Fruit fly (Drosophila melanogaster): ENCODE measurements around the gene Sbp2.

The Sbp2 gene

DNA sequence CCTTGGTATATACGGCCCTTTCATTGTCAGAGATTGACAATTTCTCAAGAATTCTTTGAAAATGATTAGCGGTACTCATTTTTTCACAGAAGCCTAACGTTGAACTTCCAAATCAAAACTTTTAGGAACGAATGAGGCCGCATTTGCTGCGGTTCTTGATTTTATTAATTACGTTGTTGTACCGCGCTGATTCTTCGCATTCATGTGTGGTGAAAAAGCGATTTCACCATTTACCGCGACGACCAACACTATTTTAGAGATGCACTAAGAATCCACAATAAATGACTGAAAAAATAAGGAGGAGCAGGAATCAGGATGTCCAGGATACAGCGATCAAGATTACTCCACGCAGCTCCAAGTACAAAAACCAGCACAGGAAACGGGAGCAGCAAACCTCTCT, at the start of gene Sbp2, which contains the start of gene CG7194:
TSS of gene Sbp2 (plus strand) at position 246 of the 400 bp plus-strand sequence.
TSS of gene CG7194 (minus strand) at position 148 of the 400 bp plus-strand sequence.
- TF ChIP-seq CG10669 (GFP tag; optimal IDR thresholded peaks at IDR 0.05) (no peak), fd59A (GFP tag; optimal IDR thresholded peaks at IDR 0.05) (no peak), eg (GFP tag; IDR thresholded peaks at IDR 0.05) (no peak), CG31627 (GFP tag; optimal IDR thresholded peaks at IDR 0.05) (no peak), svp (GFP tag) (no peak), ss (GFP tag; optimal IDR thresholded peaks at IDR 0.05) (peak in 1 of 2 experiments; percentile 43), spab (GFP tag; optimal IDR thresholded peaks at IDR 0.05) (no peak), Ets21C (GFP tag; optimal IDR thresholded peaks at IDR 0.05) (no peak), CG10631 (GFP tag; optimal IDR thresholded peaks at IDR 0.05) (no peak), CG6808 (GFP tag; optimal IDR thresholded peaks at IDR 0.05) (no peak), CG9139 (GFP tag; optimal IDR thresholded peaks at IDR 0.05) (no peak), fkh (GFP tag; optimal IDR thresholded peaks at IDR 0.05) (no peak), CG34406 (GFP tag; optimal IDR thresholded peaks at IDR 0.05) (no peak), CG6163 (GFP tag; IDR thresholded peaks at IDR 0.05) (no peak), topi (GFP tag; optimal IDR thresholded peaks at IDR 0.05) (peak; percentile 2), pdm3 (GFP tag; optimal IDR thresholded peaks at IDR 0.05) (no peak), achi (GFP tag; optimal IDR thresholded peaks at IDR 0.05) (no peak), Hr38 (GFP tag; optimal IDR thresholded peaks at IDR 0.05) (no peak), Eip78C (GFP tag) (peak; percentile 49), Lpt (GFP tag; optimal IDR thresholded peaks at IDR 0.05) (no peak), net (GFP tag; optimal IDR thresholded peaks at IDR 0.05) (no peak), dsx (GFP tag; optimal IDR thresholded peaks at IDR 0.05; ENCODE audit: poor library complexity, severe bottlenecking) (peak; percentile 45), cyc (GFP tag; optimal IDR thresholded peaks at IDR 0.05) (no peak), CG11902 (GFP tag; optimal IDR thresholded peaks at IDR 0.05) (no peak), Sox14 (GFP tag; optimal IDR thresholded peaks at IDR 0.05) (peak; percentile 75), dac (GFP tag; optimal IDR thresholded peaks at IDR 0.05) (no peak), CG15336 (GFP tag; IDR thresholded peaks at IDR 0.05) (no peak), CG8319 (GFP tag; optimal IDR thresholded peaks at IDR 0.05) (no peak), esn (GFP tag; optimal IDR thresholded peaks at IDR 0.05) (peak; percentile 37), fd85E (GFP tag; optimal IDR thresholded peaks at IDR 0.05) (no peak), CG11294 (GFP tag; IDR thresholded peaks at IDR 0.05) (no peak), Smox (GFP tag; optimal IDR thresholded peaks at IDR 0.05) (no peak), acj6 (GFP tag; optimal IDR thresholded peaks at IDR 0.05) (no peak), OdsH (GFP tag; optimal IDR thresholded peaks at IDR 0.05) (no peak), CG8632 (GFP tag; optimal IDR thresholded peaks at IDR 0.05) (no peak), Eip75B (GFP tag; optimal IDR thresholded peaks at IDR 0.05) (no peak), Sox102F (GFP tag; optimal IDR thresholded peaks at IDR 0.05) (no peak), CG7368 (GFP tag; optimal IDR thresholded peaks at IDR 0.05) (no peak), CG6854 (GFP tag; optimal IDR thresholded peaks at IDR 0.05) (peak; percentile 9), CG11762 (GFP tag; optimal IDR thresholded peaks at IDR 0.05; ENCODE audit: insufficient read depth) (no peak), CG8119 (GFP tag; IDR thresholded peaks at IDR 0.05) (no peak), Ets96B (tag; optimal IDR thresholded peaks at IDR 0.05) (no peak)

DNA sequence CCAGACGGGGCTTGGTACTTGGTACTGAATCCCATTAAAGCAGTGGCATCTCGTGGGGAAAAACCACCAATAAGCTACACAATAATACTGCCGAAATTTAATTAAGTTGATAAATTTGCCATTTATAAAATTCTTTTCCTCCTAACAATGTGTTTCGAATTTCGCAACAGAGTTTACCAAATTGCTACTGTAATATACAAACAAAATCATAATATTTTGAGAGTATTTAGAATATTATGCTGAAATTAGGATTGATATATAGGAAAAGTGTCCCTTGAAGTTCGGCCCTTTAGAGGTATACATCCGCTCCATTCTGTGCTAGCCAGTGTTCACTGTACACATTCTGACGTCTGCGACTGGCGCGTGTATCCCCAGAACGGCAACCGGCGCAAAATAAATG, 19.3 kb upstream of the Sbp2 start:
- peak; percentile 15 for TF ChIP-seq CG6792 (GFP tag; optimal IDR thresholded peaks at IDR 0.05)
- TF ChIP-seq CG11294 (GFP tag; IDR thresholded peaks at IDR 0.05) = no peak; the same call in 1 of the 2 replicates
- TF ChIP-seq CG6276 (GFP tag; optimal IDR thresholded peaks at IDR 0.05) = no peak
- peak; percentile 9 for TF ChIP-seq Ets21C (GFP tag; optimal IDR thresholded peaks at IDR 0.05)
- peak; percentile 45 for TF ChIP-seq CG31627 (GFP tag; optimal IDR thresholded peaks at IDR 0.05)
- TF ChIP-seq CG8119 (GFP tag; IDR thresholded peaks at IDR 0.05) = no peak; the same call in 2 of the 3 replicates
- TF ChIP-seq CG9139 (GFP tag; optimal IDR thresholded peaks at IDR 0.05) = no peak
- peak; percentile 32 for TF ChIP-seq CG10631 (GFP tag; optimal IDR thresholded peaks at IDR 0.05)
- no peak for TF ChIP-seq CG8632 (GFP tag; optimal IDR thresholded peaks at IDR 0.05)
- peak; percentile 14 for TF ChIP-seq Sox102F (GFP tag; optimal IDR thresholded peaks at IDR 0.05)
- peak; percentile 10 for TF ChIP-seq CG34406 (GFP tag; optimal IDR thresholded peaks at IDR 0.05)
- peak; percentile 33 for TF ChIP-seq lz (GFP tag; optimal IDR thresholded peaks at IDR 0.05)
- TF ChIP-seq topi (GFP tag; optimal IDR thresholded peaks at IDR 0.05) = peak; percentile 48
- peak; percentile 39 for TF ChIP-seq spab (GFP tag; optimal IDR thresholded peaks at IDR 0.05)
- TF ChIP-seq fd59A (GFP tag; optimal IDR thresholded peaks at IDR 0.05) = peak; percentile 45
- TF ChIP-seq CG1621 (tag; optimal IDR thresholded peaks at IDR 0.05) = peak; percentile 1
- TF ChIP-seq Met (GFP tag; optimal IDR thresholded peaks at IDR 0.05) = peak; percentile 42
- TF ChIP-seq CG16779 (tag; optimal IDR thresholded peaks at IDR 0.05) = no peak
- TF ChIP-seq net (GFP tag; optimal IDR thresholded peaks at IDR 0.05) = peak; percentile 10
- TF ChIP-seq CG8319 (GFP tag; optimal IDR thresholded peaks at IDR 0.05) = no peak
- TF ChIP-seq Hr38 (GFP tag; optimal IDR thresholded peaks at IDR 0.05) = no peak
- TF ChIP-seq CG7368 (GFP tag; optimal IDR thresholded peaks at IDR 0.05) = no peak
- TF ChIP-seq CG6163 (GFP tag; IDR thresholded peaks at IDR 0.05) = no peak
- TF ChIP-seq Lpt (GFP tag; optimal IDR thresholded peaks at IDR 0.05) = no peak
- TF ChIP-seq cyc (GFP tag; optimal IDR thresholded peaks at IDR 0.05) = peak; percentile 34
- TF ChIP-seq fkh (GFP tag; optimal IDR thresholded peaks at IDR 0.05) = no peak
- peak; percentile 29 for TF ChIP-seq CG6808 (GFP tag; optimal IDR thresholded peaks at IDR 0.05)
- TF ChIP-seq CG10669 (GFP tag; optimal IDR thresholded peaks at IDR 0.05) = peak; percentile 41
- TF ChIP-seq CG11902 (GFP tag; optimal IDR thresholded peaks at IDR 0.05) = peak; percentile 11
- peak; percentile 45 for TF ChIP-seq Ets96B (tag; optimal IDR thresholded peaks at IDR 0.05)
